Fruit fly (Drosophila melanogaster) whole organism, pupa: ENCODE measurements around the gene CG15739.

ENCODE experiments used
- CG12605 ChIP-seq: fragments of 200-800 bp; sonication (Bioruptor generic); IDR thresholded peaks from 2 replicates; pipeline ENCODE4 v1.3.6; 2022; ENCODE audit warnings: missing biosample characterization, missing genetic modification characterization
- CG15710 ChIP-seq: fragments of 200-800 bp; sonication (Bioruptor generic); optimal IDR thresholded peaks from 2 replicates; lab custom pipeline; 2018; ENCODE audit warnings: missing biosample characterization, mild to moderate bottlenecking, missing genetic modification characterization, moderate library complexity
- CG17806 ChIP-seq: fragments of 200-800 bp; sonication (Bioruptor generic); optimal IDR thresholded peaks from 2 replicates; lab custom pipeline; 2018; ENCODE audit warnings: missing biosample characterization, mild to moderate bottlenecking, missing genetic modification characterization, moderate library complexity
- CG34367 ChIP-seq: fragments of 200-800 bp; sonication (Bioruptor generic); optimal IDR thresholded peaks from 2 replicates; lab custom pipeline; 2018; ENCODE audit warnings: missing biosample characterization, mild to moderate bottlenecking, missing genetic modification characterization
- CG4496 ChIP-seq: fragments of 200-800 bp; sonication (Bioruptor generic); IDR thresholded peaks from 3 replicates; pipeline ENCODE4 v1.3.6; 2022; ENCODE audit warnings: missing biosample characterization, missing genetic modification characterization
- CG8159 ChIP-seq: fragments of 200-800 bp; sonication (Bioruptor generic); optimal IDR thresholded peaks from 3 replicates; lab custom pipeline; 2018; ENCODE audit warnings: missing biosample characterization, mild to moderate bottlenecking, missing genetic modification characterization, moderate library complexity
- CG9948 ChIP-seq: fragments of 200-800 bp; sonication (Bioruptor generic); optimal IDR thresholded peaks from 2 replicates; lab custom pipeline; 2018; ENCODE audit warnings: missing biosample characterization, mild to moderate bottlenecking, missing genetic modification characterization, moderate library complexity
- Pif1B ChIP-seq: fragments of 200-800 bp; sonication (Bioruptor generic); optimal IDR thresholded peaks from 3 replicates; lab custom pipeline; 2016; ENCODE audit warnings: missing biosample characterization, missing genetic modification characterization
- gl ChIP-seq: fragments of 200-800 bp; sonication (Bioruptor generic); optimal IDR thresholded peaks from 2 replicates; lab custom pipeline; 2018; ENCODE audit warnings: missing biosample characterization, mild to moderate bottlenecking, missing genetic modification characterization
- rn ChIP-seq: fragments of 200-800 bp; sonication (Bioruptor generic); IDR thresholded peaks from 2 replicates; pipeline ENCODE4 v1.3.6; 2022; ENCODE audit warnings: missing biosample characterization, missing genetic modification characterization

DNA sequence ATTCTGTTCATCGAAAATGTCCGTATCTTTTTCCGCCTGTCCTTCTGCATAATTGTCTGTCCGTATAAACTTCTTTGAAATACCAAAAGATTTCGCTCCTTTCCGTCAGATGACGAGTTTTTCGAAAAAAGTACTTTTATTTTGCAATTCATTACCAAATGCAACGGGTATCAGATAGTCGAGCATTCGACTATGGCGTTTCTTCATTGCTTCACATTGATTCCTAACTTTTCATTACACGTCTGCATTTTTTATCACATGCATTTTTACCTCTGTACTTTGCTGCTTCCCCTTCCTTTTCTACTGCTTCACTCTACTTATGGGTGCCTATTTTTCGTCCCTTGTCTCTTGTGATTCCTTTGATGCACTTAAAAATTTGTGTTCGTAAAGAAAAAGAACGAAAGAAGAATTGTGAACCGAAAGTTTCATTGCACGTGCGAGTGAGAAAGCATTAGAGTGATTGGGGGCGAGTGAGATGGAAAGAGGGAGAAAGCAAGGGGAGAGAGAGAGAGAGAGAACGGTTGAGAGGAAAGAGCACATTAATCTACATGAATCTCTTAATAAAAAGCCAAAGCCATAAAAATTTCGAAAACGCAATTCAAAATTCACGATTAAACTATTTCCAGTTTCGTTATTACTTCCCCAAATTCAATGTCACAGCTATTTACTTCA is 44.6 kb upstream of the CG15739 start:
- TF ChIP-seq CG34367 (tag; lab: Kevin White, UChicago), result no peak
- no peak for TF ChIP-seq CG12605
- no peak for TF ChIP-seq CG9948 (tag; lab: Kevin White, UChicago)
- TF ChIP-seq rn (GFP tag; lab: Robert Waterston, UW), result no peak
- TF ChIP-seq CG8159 (tag; lab: Kevin White, UChicago), result no peak
- no peak for TF ChIP-seq CG4496 (GFP tag; lab: Robert Waterston, UW)
- TF ChIP-seq CG15710 (tag; lab: Kevin White, UChicago), result no peak
- TF ChIP-seq CG17806 (tag; lab: Kevin White, UChicago), result no peak
- no peak for TF ChIP-seq gl
- TF ChIP-seq Pif1B (GFP tag; lab: Kevin White, UChicago), result no peak
